Fruit fly (Drosophila melanogaster) S2 (cell line): ENCODE measurements around the gene Klp64D.

ENCODE experiments used
- CG8478 ChIP-seq: fragments of >200 bp; optimal IDR thresholded peaks from 2 replicates; lab custom pipeline; 2018
- CTCF ChIP-seq, 2 experiments: fragments of >200 bp; optimal IDR thresholded peaks; 2 replicates each; lab custom pipeline; 2018

- no peak for TF ChIP-seq CTCF (optimal IDR thresholded peaks at IDR 0.05; lab: Kevin White, UChicago)
- no peak for TF ChIP-seq CG8478
Measured at dm6 chr3L:5349751-5350310, 9.4 kb downstream of the Klp64D start.
